Worm (Caenorhabditis elegans): ENCODE results near the gene cyy-1.

The cyy-1 gene

DNA sequence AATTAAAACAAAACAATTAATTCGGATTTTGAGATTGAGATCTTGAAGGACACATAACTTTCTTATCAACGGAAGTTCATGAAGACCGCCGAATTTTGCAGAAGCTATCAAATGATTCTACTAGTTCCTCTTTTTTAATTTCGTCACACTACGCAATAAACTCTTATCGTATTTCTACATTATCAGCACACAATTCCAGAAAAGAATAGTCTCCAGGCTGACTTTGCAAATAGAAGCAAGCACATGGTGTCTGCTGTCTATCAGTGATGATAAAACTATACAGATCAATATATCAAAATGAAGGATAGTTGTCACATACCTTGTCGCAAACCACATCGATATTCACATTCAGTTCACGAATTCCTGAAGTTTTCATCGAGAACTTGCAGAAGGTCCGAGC, 5.2 kb upstream of the cyy-1 start:
- peak; percentile 66 for TF ChIP-seq elt-2 (tag; optimal IDR thresholded peaks at IDR 0.05)
- no peak for TF ChIP-seq hlh-13 (GFP tag; optimal IDR thresholded peaks at IDR 0.05)

DNA sequence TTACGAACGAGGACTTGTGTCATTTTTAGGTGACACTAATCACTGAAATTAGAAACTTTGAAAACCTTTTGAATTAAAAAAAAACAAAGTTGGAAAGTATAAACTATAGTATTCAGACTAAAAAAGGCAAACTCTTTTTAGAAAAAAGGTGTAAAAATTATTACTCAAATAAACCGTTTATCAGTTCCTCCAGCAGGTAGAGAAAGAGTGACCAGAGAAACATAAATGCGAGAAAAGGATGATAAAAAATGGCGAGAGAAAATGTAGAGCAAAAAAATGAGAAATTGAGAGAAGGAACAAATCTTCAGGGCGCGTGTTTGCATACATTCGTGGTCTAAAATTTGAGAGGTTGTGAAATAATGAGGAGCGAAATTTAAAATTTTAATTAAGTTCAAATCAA, 3.8 kb upstream of the cyy-1 start, which contains the start of gene lap-1:
Gene lap-1, minus strand, starts transcription at position 42 of the 400 bp plus-strand sequence.
- no peak for TF ChIP-seq pqm-1 (tag; optimal IDR thresholded peaks at IDR 0.05)
- no peak for TF ChIP-seq pat-9 (tag; optimal IDR thresholded peaks at IDR 0.05)
- no peak for TF ChIP-seq ztf-16 (tag; optimal IDR thresholded peaks at IDR 0.05)
- no peak for TF ChIP-seq madf-2 (tag; optimal IDR thresholded peaks at IDR 0.05)
- no peak for TF ChIP-seq ceh-45 (GFP tag; IDR thresholded peaks at IDR 0.05)
- TF ChIP-seq K02D7.2 (tag; optimal IDR thresholded peaks at IDR 0.05) = no peak
- no peak for TF ChIP-seq fax-1 (tag; optimal IDR thresholded peaks at IDR 0.05)
- TF ChIP-seq ceh-24 (tag; optimal IDR thresholded peaks at IDR 0.05) = no peak
- TF ChIP-seq C38D4.7 (GFP tag; optimal IDR thresholded peaks at IDR 0.05) = no peak
- no peak for TF ChIP-seq ceh-14 (tag; optimal IDR thresholded peaks at IDR 0.05)
- TF ChIP-seq dmd-4 (tag; optimal IDR thresholded peaks at IDR 0.05; ENCODE audit: borderline replicate concordance) = no peak
- TF ChIP-seq tbx-7 (tag; optimal IDR thresholded peaks at IDR 0.05) = no peak
- no peak for TF ChIP-seq tbx-2 (tag; optimal IDR thresholded peaks at IDR 0.05)
- TF ChIP-seq fkh-10 (GFP tag; optimal IDR thresholded peaks at IDR 0.05) = no peak
- TF ChIP-seq ceh-2 (tag; optimal IDR thresholded peaks at IDR 0.05) = no peak
- TF ChIP-seq pax-1 (tag; optimal IDR thresholded peaks at IDR 0.05) = no peak
- TF ChIP-seq fkh-6 (tag; optimal IDR thresholded peaks at IDR 0.05) = no peak
- TF ChIP-seq mec-3 (tag; optimal IDR thresholded peaks at IDR 0.05; ENCODE audit: borderline replicate concordance) = no peak

DNA sequence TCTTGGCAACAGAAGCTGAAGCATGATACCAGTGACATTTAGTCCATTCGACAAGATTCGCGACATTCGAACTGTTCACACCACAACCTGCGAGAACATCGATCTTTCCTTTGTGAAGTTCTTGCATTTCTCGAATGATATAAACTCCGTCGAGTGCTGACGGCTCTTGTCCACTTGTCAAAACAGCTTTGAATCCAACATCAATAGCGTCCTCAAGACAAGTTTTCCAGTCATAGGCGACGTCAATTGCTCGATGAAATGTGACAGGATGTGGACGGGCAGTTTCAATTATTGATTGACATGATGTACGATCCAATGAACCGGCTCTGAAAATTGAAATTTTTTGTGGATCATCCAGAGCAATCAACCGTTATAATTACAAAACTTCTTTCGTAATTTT, 3.0 kb upstream of the cyy-1 start:
- TF ChIP-seq fkh-10 (GFP tag; optimal IDR thresholded peaks at IDR 0.05) = no peak
- no peak for TF ChIP-seq odd-2 (tag; optimal IDR thresholded peaks at IDR 0.05)
- no peak for TF ChIP-seq ceh-22 (tag; optimal IDR thresholded peaks at IDR 0.05)
- TF ChIP-seq pqm-1 (tag; optimal IDR thresholded peaks at IDR 0.05) = no peak
- no peak for TF ChIP-seq eyg-1 (tag; optimal IDR thresholded peaks at IDR 0.05)
- no peak for TF ChIP-seq ttx-3 (tag; optimal IDR thresholded peaks at IDR 0.05)
- TF ChIP-seq lim-6 (tag; optimal IDR thresholded peaks at IDR 0.05) = no peak
- TF ChIP-seq npax-4 (tag; optimal IDR thresholded peaks at IDR 0.05) = no peak
- no peak for TF ChIP-seq syd-9 (tag; optimal IDR thresholded peaks at IDR 0.05)
- no peak for TF ChIP-seq hlh-30 (tag; optimal IDR thresholded peaks at IDR 0.05; ENCODE audit: insufficient read depth)
- no peak for TF ChIP-seq elt-4 (tag; optimal IDR thresholded peaks at IDR 0.05)
- TF ChIP-seq ceh-31 (tag; optimal IDR thresholded peaks at IDR 0.05) = no peak
- no peak for TF ChIP-seq pax-1 (tag; optimal IDR thresholded peaks at IDR 0.05)
- TF ChIP-seq pros-1 (tag; optimal IDR thresholded peaks at IDR 0.05) = no peak
- TF ChIP-seq unc-86 (tag; optimal IDR thresholded peaks at IDR 0.05) = no peak
- no peak for TF ChIP-seq dve-1 (tag; optimal IDR thresholded peaks at IDR 0.05)
- TF ChIP-seq nhr-232 (tag; optimal IDR thresholded peaks at IDR 0.05) = no peak
- no peak for TF ChIP-seq C08G9.2 (tag; optimal IDR thresholded peaks at IDR 0.05)
- TF ChIP-seq sdc-2 (tag; optimal IDR thresholded peaks at IDR 0.05) = no peak
- TF ChIP-seq ceh-14 (tag; optimal IDR thresholded peaks at IDR 0.05) = no peak

DNA sequence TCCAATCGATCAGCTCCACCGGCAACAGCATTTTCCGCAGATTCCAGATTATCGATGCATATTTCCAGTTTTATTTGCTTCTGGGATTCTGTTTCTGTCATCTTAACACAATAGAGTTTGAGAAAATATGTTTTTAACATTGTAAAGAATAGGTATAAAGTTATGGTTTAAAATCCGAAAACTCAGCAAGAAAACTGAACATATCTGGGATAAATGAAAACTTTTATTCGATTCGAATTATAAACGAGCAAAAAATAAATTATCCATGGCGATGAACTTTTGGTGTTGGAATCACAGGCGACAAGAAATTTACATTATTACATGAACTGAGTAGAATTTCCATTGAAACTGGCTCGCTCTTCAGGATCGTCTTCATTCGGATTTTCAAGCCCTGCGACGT, 2.2 kb upstream of the cyy-1 start, which contains the start of gene cutc-1:
Gene cutc-1, minus strand, starts transcription at position 101 of the 400 bp plus-strand sequence.
- TF ChIP-seq pha-2 (tag; optimal IDR thresholded peaks at IDR 0.05) (no peak), hlh-6 (tag; optimal IDR thresholded peaks at IDR 0.05) (no peak), K02D7.2 (tag; optimal IDR thresholded peaks at IDR 0.05) (no peak), fkh-6 (tag; optimal IDR thresholded peaks at IDR 0.05) (no peak), nhr-11 (tag; optimal IDR thresholded peaks at IDR 0.05) (no peak), ceh-22 (tag; optimal IDR thresholded peaks at IDR 0.05) (no peak), tbx-2 (tag; optimal IDR thresholded peaks at IDR 0.05) (no peak), sox-2 (GFP tag; IDR thresholded peaks at IDR 0.05) (no peak), C38D4.7 (GFP tag; optimal IDR thresholded peaks at IDR 0.05) (no peak), hlh-30 (tag; optimal IDR thresholded peaks at IDR 0.05; ENCODE audit: insufficient read depth) (no peak)

All from whole organism, late embryonic.